Worm (Caenorhabditis elegans): Measurements from ENCODE around the gene Y59A8B.26.

ce11 chrV:17979789-17980188 lies 30.8 kb downstream of the Y59A8B.26 start, which contains the start of gene snx-6:
- no peak for TF ChIP-seq daf-12 (tag; optimal IDR thresholded peaks at IDR 0.05)
- no peak for TF ChIP-seq ama-1 (optimal IDR thresholded peaks at IDR 0.05)
- TF ChIP-seq pha-4 (tag; optimal IDR thresholded peaks at IDR 0.05) = no peak
- no peak for TF ChIP-seq elt-1 (tag; optimal IDR thresholded peaks at IDR 0.05)
- TF ChIP-seq nhr-25 (tag; optimal IDR thresholded peaks at IDR 0.05) = no peak
- TF ChIP-seq snpc-4 (tag; optimal IDR thresholded peaks at IDR 0.05) = no peak
- TF ChIP-seq nhr-28 (tag; optimal IDR thresholded peaks at IDR 0.05) = no peak
- no peak for TF ChIP-seq nfya-1 (tag; optimal IDR thresholded peaks at IDR 0.05; ENCODE audit: insufficient read depth)
- TF ChIP-seq nhr-237 (tag; optimal IDR thresholded peaks at IDR 0.05) = no peak
- no peak for TF ChIP-seq pqm-1 (tag; optimal IDR thresholded peaks at IDR 0.05)
- no peak for TF ChIP-seq nhr-77 (tag; optimal IDR thresholded peaks at IDR 0.05)
- TF ChIP-seq jun-1 (tag; optimal IDR thresholded peaks at IDR 0.05) = no peak
- TF ChIP-seq ZK546.5 (tag; optimal IDR thresholded peaks at IDR 0.05) = no peak
- TF ChIP-seq skn-1 (tag; optimal IDR thresholded peaks at IDR 0.05) = no peak

Data from whole organism, L3 larva.